Fruit fly (Drosophila melanogaster): ENCODE measurements around the gene Lip2.

- TF ChIP-seq Sox14 (GFP tag; optimal IDR thresholded peaks at IDR 0.05) (no peak), OdsH (GFP tag; optimal IDR thresholded peaks at IDR 0.05) (no peak), Blimp-1 (GFP tag; optimal IDR thresholded peaks at IDR 0.05) (no peak), CG10669 (GFP tag; optimal IDR thresholded peaks at IDR 0.05) (no peak), CG7368 (GFP tag; optimal IDR thresholded peaks at IDR 0.05) (no peak), CG6163 (GFP tag; IDR thresholded peaks at IDR 0.05) (no peak), CG6808 (GFP tag; optimal IDR thresholded peaks at IDR 0.05) (no peak), pdm3 (GFP tag; optimal IDR thresholded peaks at IDR 0.05) (no peak), salr (GFP tag; optimal IDR thresholded peaks at IDR 0.05) (no peak), Eip93F (GFP tag; optimal IDR thresholded peaks at IDR 0.05) (no peak), CG6276 (GFP tag; optimal IDR thresholded peaks at IDR 0.05) (no peak)
Observed at dm6 chr2L:10682197-10682596, 27.1 kb downstream of the Lip2 start.
